Worm (Caenorhabditis elegans): Measurements from ENCODE around the gene K10H10.13.

Gene K10H10.13

DNA sequence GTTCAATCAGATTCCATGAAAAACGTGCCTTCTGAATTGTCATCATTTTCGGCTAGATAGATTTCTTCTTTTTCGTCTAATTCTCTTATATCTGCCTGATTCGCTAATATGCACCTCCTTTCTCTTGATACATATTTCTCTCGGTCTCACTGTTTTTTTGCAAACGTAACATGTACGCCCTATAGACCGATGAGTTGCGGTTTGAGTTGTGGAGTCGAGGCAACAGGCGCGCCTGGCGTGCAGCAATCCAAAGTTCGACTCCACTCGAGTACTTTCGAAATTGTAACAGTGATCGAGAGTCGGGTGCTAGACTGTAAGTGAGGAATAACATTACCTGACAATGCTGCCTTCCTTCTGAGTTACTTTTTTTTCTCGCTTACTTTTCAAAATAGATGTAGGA, 14.3 kb downstream of the K10H10.13 start (continued):
- TF ChIP-seq mbf-1 (tag; optimal IDR thresholded peaks at IDR 0.05) (peak; percentile 21), ama-1 (optimal IDR thresholded peaks at IDR 0.05) (no peak), lin-11 (tag; optimal IDR thresholded peaks at IDR 0.05) (peak; percentile 46), ztf-1 (GFP tag; conservative IDR thresholded peaks at IDR 0.05) (no peak), nhr-129 (tag; optimal IDR thresholded peaks at IDR 0.05) (peak; percentile 86), elt-3 (tag; optimal IDR thresholded peaks at IDR 0.05) (no peak), mab-5 (tag; optimal IDR thresholded peaks at IDR 0.05) (no peak), Y55F3AM.14 (GFP tag; optimal IDR thresholded peaks at IDR 0.05) (peak; percentile 62), aly-2 (tag; optimal IDR thresholded peaks at IDR 0.05) (no peak), nhr-10 (tag; optimal IDR thresholded peaks at IDR 0.05) (no peak), R02D3.7 (tag; optimal IDR thresholded peaks at IDR 0.05) (no peak), unc-62 (GFP tag; optimal IDR thresholded peaks at IDR 0.05) (no peak), peb-1 (tag; optimal IDR thresholded peaks at IDR 0.05) (no peak), elt-1 (tag; optimal IDR thresholded peaks at IDR 0.05) (no peak), nhr-237 (tag; optimal IDR thresholded peaks at IDR 0.05) (no peak), ZK546.5 (tag; optimal IDR thresholded peaks at IDR 0.05) (no peak), nhr-23 (tag; optimal IDR thresholded peaks at IDR 0.05) (peak; percentile 53), mdl-1 (tag; optimal IDR thresholded peaks at IDR 0.05) (peak in 1 of 2 experiments; percentile 60), F13H6.1 (tag; optimal IDR thresholded peaks at IDR 0.05) (peak; percentile 70), nhr-11 (tag; optimal IDR thresholded peaks at IDR 0.05) (no peak)

ce11 chrII:14495341-14495740, 15.7 kb downstream of the K10H10.13 start:
- TF ChIP-seq mbf-1 (tag; optimal IDR thresholded peaks at IDR 0.05), result no peak
- peak; percentile 12 for TF ChIP-seq nhr-25 (tag; optimal IDR thresholded peaks at IDR 0.05)
- no peak for TF ChIP-seq nhr-23 (tag; optimal IDR thresholded peaks at IDR 0.05)
- no peak for TF ChIP-seq zag-1 (tag; optimal IDR thresholded peaks at IDR 0.05)
- peak; percentile 87 for TF ChIP-seq sma-9 (GFP tag; optimal IDR thresholded peaks at IDR 0.05)
- no peak for TF ChIP-seq sma-9 (tag; optimal IDR thresholded peaks at IDR 0.05)
- peak; percentile 55 for TF ChIP-seq nhr-21 (tag; optimal IDR thresholded peaks at IDR 0.05)
- TF ChIP-seq dmd-4 (tag; optimal IDR thresholded peaks at IDR 0.05), result no peak
- TF ChIP-seq fos-1 (tag; optimal IDR thresholded peaks at IDR 0.05), result peak; percentile 1
- TF ChIP-seq peb-1 (tag; optimal IDR thresholded peaks at IDR 0.05), result no peak
- TF ChIP-seq ZK546.5 (tag; optimal IDR thresholded peaks at IDR 0.05), result no peak
- TF ChIP-seq nhr-77 (tag; optimal IDR thresholded peaks at IDR 0.05), result peak; percentile 35
- peak; percentile 54 for TF ChIP-seq blmp-1 (tag; optimal IDR thresholded peaks at IDR 0.05; ENCODE audit: insufficient read depth)
- peak; percentile 43 for TF ChIP-seq nhr-129 (tag; optimal IDR thresholded peaks at IDR 0.05)
- TF ChIP-seq crh-2 (tag; optimal IDR thresholded peaks at IDR 0.05), result peak; percentile 42
- TF ChIP-seq R02D3.7 (tag; optimal IDR thresholded peaks at IDR 0.05), result no peak

DNA sequence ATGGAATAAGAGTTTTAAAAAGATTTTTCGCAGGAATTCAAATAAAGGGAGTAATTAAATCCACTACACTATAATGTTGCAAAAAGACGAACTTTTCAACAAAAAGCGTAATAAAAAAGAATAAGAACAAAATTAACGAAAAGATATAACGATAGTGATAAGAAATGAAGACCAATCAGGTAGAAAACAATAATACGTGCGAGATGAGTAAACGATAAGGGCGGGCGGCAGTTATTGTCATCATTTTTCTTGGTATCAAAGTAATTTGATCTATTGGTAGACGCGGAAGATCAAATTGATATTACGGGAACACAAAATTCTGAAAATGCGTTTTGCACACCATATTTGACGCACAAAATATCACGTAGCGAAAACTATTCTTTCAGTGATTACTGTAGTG, 16.6 kb downstream of the K10H10.13 start:
- TF ChIP-seq lin-39 (tag; optimal IDR thresholded peaks at IDR 0.05) (no peak), skn-1 (tag; optimal IDR thresholded peaks at IDR 0.05) (peak; percentile 92), fos-1 (tag; optimal IDR thresholded peaks at IDR 0.05) (peak; percentile 55), blmp-1 (tag; optimal IDR thresholded peaks at IDR 0.05; ENCODE audit: insufficient read depth) (peak; percentile 12), sma-9 (GFP tag; optimal IDR thresholded peaks at IDR 0.05) (peak; percentile 30), sma-9 (tag; optimal IDR thresholded peaks at IDR 0.05) (no peak)

ce11 chrII:14494414-14494463, 16.9 kb downstream of the K10H10.13 start, which contains the start of gene cysl-2:
Gene cysl-2 (minus strand): TSS chrII:14494451.
- TF ChIP-seq skn-1 (tag; optimal IDR thresholded peaks at IDR 0.05) (no peak), ama-1 (optimal IDR thresholded peaks at IDR 0.05) (peak; percentile 61)

ce11 chrII:14494014-14494413, 17.1 kb downstream of the K10H10.13 start:
- TF ChIP-seq unc-39 (tag; optimal IDR thresholded peaks at IDR 0.05) (no peak), crh-2 (tag; optimal IDR thresholded peaks at IDR 0.05) (no peak), lin-13 (GFP tag; optimal IDR thresholded peaks at IDR 0.05) (no peak), nhr-23 (tag; optimal IDR thresholded peaks at IDR 0.05) (no peak), ztf-11 (tag; optimal IDR thresholded peaks at IDR 0.05) (no peak), elt-3 (tag; optimal IDR thresholded peaks at IDR 0.05) (no peak), ztf-4 (tag; optimal IDR thresholded peaks at IDR 0.05) (no peak), gmeb-1 (tag; optimal IDR thresholded peaks at IDR 0.05) (no peak), F13H6.1 (tag; optimal IDR thresholded peaks at IDR 0.05) (no peak), blmp-1 (tag; optimal IDR thresholded peaks at IDR 0.05; ENCODE audit: insufficient read depth) (no peak), zag-1 (tag; optimal IDR thresholded peaks at IDR 0.05) (no peak), mdl-1 (tag; optimal IDR thresholded peaks at IDR 0.05) (no peak), aly-2 (tag; optimal IDR thresholded peaks at IDR 0.05) (no peak), nhr-10 (tag; optimal IDR thresholded peaks at IDR 0.05) (no peak), mbf-1 (tag; optimal IDR thresholded peaks at IDR 0.05) (no peak), mab-5 (tag; optimal IDR thresholded peaks at IDR 0.05) (no peak), dmd-4 (tag; optimal IDR thresholded peaks at IDR 0.05) (no peak), nhr-6 (tag; optimal IDR thresholded peaks at IDR 0.05) (no peak), C34F6.9 (tag; optimal IDR thresholded peaks at IDR 0.05) (no peak), ceh-16 (tag; optimal IDR thresholded peaks at IDR 0.05) (no peak)

Measured in whole organism, L2 larva.